Fruit fly (Drosophila melanogaster) whole organism, adult: ENCODE data around the gene CG14641.

ENCODE experiments used
- CG11617 ChIP-seq: fragments of 200-800 bp; sonication (Bioruptor generic); optimal IDR thresholded peaks from 2 replicates; lab custom pipeline; 2017; ENCODE audit warnings: mild to moderate bottlenecking, missing biosample characterization, missing genetic modification reagents, missing genetic modification characterization
- CG14711 ChIP-seq: fragments of 200-800 bp; sonication (Bioruptor generic); optimal IDR thresholded peaks from 2 replicates; lab custom pipeline; 2018; ENCODE audit warnings: missing biosample characterization, mild to moderate bottlenecking, missing genetic modification characterization, moderate library complexity
- CG1620 ChIP-seq: fragments of 200-800 bp; sonication (Bioruptor generic); optimal IDR thresholded peaks from 2 replicates; lab custom pipeline; 2016; ENCODE audit warnings: missing biosample characterization, missing genetic modification characterization
- CG33017 ChIP-seq: fragments of 200-800 bp; sonication (Bioruptor generic); optimal IDR thresholded peaks from 2 replicates; lab custom pipeline; 2018; ENCODE audit warnings: missing biosample characterization, mild to moderate bottlenecking, missing genetic modification characterization, moderate library complexity
- CG5204 ChIP-seq: fragments of 200-800 bp; sonication (Bioruptor generic); optimal IDR thresholded peaks from 2 replicates; lab custom pipeline; 2016; ENCODE audit warnings: missing biosample characterization, missing genetic modification characterization
- CG7101 ChIP-seq: fragments of 200-800 bp; sonication (Bioruptor generic); optimal IDR thresholded peaks from 2 replicates; lab custom pipeline; 2018; ENCODE audit warnings: missing biosample characterization, mild to moderate bottlenecking, missing genetic modification characterization, moderate library complexity
- Hr96 ChIP-seq: fragments of 200-800 bp; sonication (Bioruptor generic); optimal IDR thresholded peaks from 2 replicates; lab custom pipeline; 2016; ENCODE audit warnings: missing biosample characterization, missing genetic modification characterization
- Mnt ChIP-seq: fragments of 200-800 bp; sonication (Bioruptor generic); optimal IDR thresholded peaks from 2 replicates; lab custom pipeline; 2016; ENCODE audit warnings: missing biosample characterization, mild to moderate bottlenecking, missing genetic modification characterization
- cic ChIP-seq: fragments of 200-800 bp; sonication (Bioruptor generic); optimal IDR thresholded peaks from 2 replicates; lab custom pipeline; 2017; ENCODE audit warnings: missing biosample characterization, mild to moderate bottlenecking, missing genetic modification characterization, moderate library complexity
- cnc ChIP-seq, 2 experiments: fragments of >200 bp; optimal IDR thresholded peaks; 2 replicates each; lab custom pipeline; 2017
- kay ChIP-seq: fragments of 200-800 bp; sonication (Bioruptor generic); peaks from one replicate; lab custom pipeline; 2016; ENCODE audit warnings: missing biosample characterization, missing genetic modification characterization, borderline replicate concordance
- ovo ChIP-seq: fragments of 200-800 bp; sonication (Bioruptor generic); optimal IDR thresholded peaks from 2 replicates; lab custom pipeline; 2016; ENCODE audit warnings: missing biosample characterization, missing genetic modification characterization
- tj ChIP-seq: fragments of 200-800 bp; sonication (Bioruptor generic); optimal IDR thresholded peaks from 3 replicates; lab custom pipeline; 2017; ENCODE audit warnings: missing biosample characterization, mild to moderate bottlenecking, missing genetic modification characterization, moderate library complexity
- toe ChIP-seq: fragments of 200-800 bp; sonication (Bioruptor generic); optimal IDR thresholded peaks from 2 replicates; lab custom pipeline; 2016; ENCODE audit warnings: missing biosample characterization, missing genetic modification characterization

DNA sequence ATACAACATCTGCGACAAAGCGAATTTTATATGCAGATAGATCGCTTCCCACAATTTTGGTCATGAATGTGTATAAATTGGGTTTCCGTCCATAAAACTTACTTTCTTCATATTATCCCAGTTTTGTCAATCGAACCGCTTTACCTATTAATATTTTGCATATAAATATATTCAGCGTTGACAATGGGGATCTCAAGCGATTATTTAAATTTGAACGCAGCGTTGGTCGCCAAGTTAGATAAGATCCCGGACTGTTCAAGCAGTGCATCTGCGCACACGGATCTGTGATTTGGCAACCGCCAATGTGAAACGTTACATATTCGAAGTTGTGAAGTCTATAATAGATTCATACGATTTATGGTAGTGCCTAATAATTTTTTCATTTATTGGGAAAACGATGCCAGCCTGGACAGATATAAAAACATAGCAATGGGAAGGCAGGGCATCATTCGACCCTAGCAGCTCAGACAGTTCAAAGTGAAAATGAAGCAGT lies 14.5 kb upstream of the CG14641 start, which contains the start of gene TwdlF:
- no peak for TF ChIP-seq kay
- no peak for TF ChIP-seq Mnt (GFP tag; lab: Kevin White, UChicago)
- TF ChIP-seq cic, result no peak
- TF ChIP-seq CG7101 (tag; lab: Kevin White, UChicago), result no peak
- TF ChIP-seq CG11617 (GFP tag; lab: Kevin White, UChicago), result no peak
- no peak for TF ChIP-seq ovo
- TF ChIP-seq tj, result no peak
- no peak for TF ChIP-seq cnc (optimal IDR thresholded peaks at IDR 0.05; lab: Kevin White, UChicago)
- no peak for TF ChIP-seq CG1620 (GFP tag; lab: Kevin White, UChicago)
- no peak for TF ChIP-seq CG14711
- no peak for TF ChIP-seq CG33017 (tag; lab: Kevin White, UChicago)
- TF ChIP-seq CG5204, result no peak
- TF ChIP-seq toe (GFP tag; lab: Kevin White, UChicago), result no peak
- TF ChIP-seq Hr96 (GFP tag; lab: Kevin White, UChicago), result no peak
